Worm (Caenorhabditis elegans): Measurements from ENCODE around the gene mfsd-12.

Gene mfsd-12

DNA sequence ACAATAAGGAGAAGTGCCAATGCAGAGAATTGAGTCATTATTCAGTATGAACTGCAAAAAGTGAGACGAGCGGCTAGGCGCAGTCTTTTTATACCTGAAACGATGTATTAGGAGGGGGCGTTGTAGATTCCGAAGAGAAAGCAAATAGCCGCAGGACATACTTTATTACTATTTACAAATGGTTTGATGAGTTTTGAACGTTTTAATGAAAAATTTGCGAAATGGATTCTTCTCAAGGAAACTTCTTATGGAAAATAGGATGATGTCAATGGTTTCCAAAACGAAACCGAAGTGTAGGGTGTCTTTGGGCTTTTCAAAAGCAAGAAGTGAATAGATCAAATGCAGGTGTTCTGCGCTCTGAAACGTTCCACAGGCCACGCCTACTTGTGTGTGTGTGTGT is 10.1 kb downstream of the mfsd-12 start, which contains the start of gene flp-11:
Gene flp-11 (minus strand): TSS at position 101 of the 400 bp plus-strand sequence.
- no peak for TF ChIP-seq atf-7 (tag; optimal IDR thresholded peaks at IDR 0.05)
- no peak for TF ChIP-seq ztf-28 (GFP tag; IDR thresholded peaks at IDR 0.05)
- TF ChIP-seq lsy-27 (tag; optimal IDR thresholded peaks at IDR 0.05; ENCODE audit: borderline replicate concordance, insufficient read depth) = no peak
- TF ChIP-seq tbp1 (GFP tag; optimal IDR thresholded peaks at IDR 0.05) = no peak
- TF ChIP-seq athp-1 (tag; optimal IDR thresholded peaks at IDR 0.05) = no peak
- no peak for TF ChIP-seq him-1 (tag; optimal IDR thresholded peaks at IDR 0.05)
- TF ChIP-seq unc-130 (GFP tag; optimal IDR thresholded peaks at IDR 0.05) = no peak
- TF ChIP-seq T26A5.8 (tag; optimal IDR thresholded peaks at IDR 0.05) = no peak
- TF ChIP-seq ceh-91 (GFP tag; IDR thresholded peaks at IDR 0.05) = no peak
- no peak for TF ChIP-seq xnd-1 (tag; optimal IDR thresholded peaks at IDR 0.05)
- TF ChIP-seq C17E4.6 (GFP tag; IDR thresholded peaks at IDR 0.05) = no peak
- no peak for TF ChIP-seq Y56A3A.18 (GFP tag; IDR thresholded peaks at IDR 0.05)
- TF ChIP-seq nhr-179 (tag; optimal IDR thresholded peaks at IDR 0.05) = no peak
- no peak for TF ChIP-seq ztf-25 (GFP tag; IDR thresholded peaks at IDR 0.05)
- no peak for TF ChIP-seq attf-5 (GFP tag; optimal IDR thresholded peaks at IDR 0.05)
- TF ChIP-seq madf-10 (tag; optimal IDR thresholded peaks at IDR 0.05) = no peak
- TF ChIP-seq sea-2 (GFP tag; IDR thresholded peaks at IDR 0.05) = no peak
- no peak for TF ChIP-seq F10E7.11 (tag; optimal IDR thresholded peaks at IDR 0.05)

DNA sequence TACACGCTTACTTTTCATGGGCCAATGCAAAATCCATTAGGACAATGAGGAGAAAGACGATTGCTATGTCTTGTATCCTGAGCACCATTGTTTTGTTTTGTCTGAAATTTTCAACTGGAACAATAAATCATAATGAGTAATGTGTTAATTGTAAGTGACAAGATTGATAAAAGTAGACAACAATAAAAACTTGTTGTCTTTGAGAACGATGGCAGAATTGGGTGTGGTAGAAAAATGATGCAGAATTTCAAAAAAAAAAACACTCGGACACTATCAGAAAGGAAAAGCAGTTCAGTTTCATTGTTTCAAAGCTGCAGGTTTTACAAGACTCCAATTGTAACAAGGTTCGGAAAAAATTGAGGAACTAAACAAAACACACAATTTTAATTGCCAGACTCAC is 14.7 kb downstream of the mfsd-12 start, which contains the start of gene K02G10.15:
Gene K02G10.15 (minus strand): TSS at position 101 of the 400 bp plus-strand sequence.
- TF ChIP-seq Y56A3A.18 (GFP tag; IDR thresholded peaks at IDR 0.05) (no peak), F55B11.4 (tag; optimal IDR thresholded peaks at IDR 0.05; ENCODE audit: borderline replicate concordance, insufficient read depth) (no peak), athp-1 (tag; optimal IDR thresholded peaks at IDR 0.05) (no peak), rpc-1 (optimal IDR thresholded peaks at IDR 0.05) (no peak), rpc-1 (tag; optimal IDR thresholded peaks at IDR 0.05) (no peak), ztf-3 (GFP tag; optimal IDR thresholded peaks at IDR 0.05) (no peak), zim-3 (tag; optimal IDR thresholded peaks at IDR 0.05) (no peak), ekl-4 (GFP tag; IDR thresholded peaks at IDR 0.05) (no peak), F10E7.11 (tag; optimal IDR thresholded peaks at IDR 0.05) (no peak), chd-7 (tag; optimal IDR thresholded peaks at IDR 0.05) (no peak), lin-54 (GFP tag; optimal IDR thresholded peaks at IDR 0.05) (no peak), xnd-1 (tag; optimal IDR thresholded peaks at IDR 0.05) (no peak), B0336.3 (GFP tag; IDR thresholded peaks at IDR 0.05) (no peak), madf-6 (GFP tag; IDR thresholded peaks at IDR 0.05) (no peak), snpc-4 (GFP tag; optimal IDR thresholded peaks at IDR 0.05) (no peak), snpc-4 (tag; optimal IDR thresholded peaks at IDR 0.05) (no peak), tbx-9 (tag; optimal IDR thresholded peaks at IDR 0.05; ENCODE audit: borderline replicate concordance) (no peak), F57A8.1 (GFP tag; optimal IDR thresholded peaks at IDR 0.05) (no peak), ztf-26 (tag; optimal IDR thresholded peaks at IDR 0.05) (no peak), B0261.1 (tag; optimal IDR thresholded peaks at IDR 0.05) (no peak), atf-7 (tag; optimal IDR thresholded peaks at IDR 0.05) (no peak)

DNA sequence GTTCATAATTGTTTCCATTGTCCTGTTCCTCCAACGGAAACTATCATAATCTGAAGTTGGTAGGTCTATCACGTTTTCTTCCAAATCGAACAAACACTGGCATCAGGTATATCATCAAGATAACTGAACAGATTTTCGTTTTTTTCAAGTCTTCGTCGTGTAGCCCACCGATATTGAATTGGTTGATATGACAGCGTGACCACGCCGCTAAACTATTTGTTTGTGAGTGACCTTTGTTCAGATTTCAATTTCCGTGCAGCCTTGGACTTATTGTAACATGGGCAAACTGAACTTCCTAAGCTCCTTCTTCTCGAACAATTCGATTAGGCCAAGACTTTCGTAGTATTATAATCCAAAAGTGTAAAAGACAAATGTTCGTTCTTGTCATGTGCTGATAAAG is 17.7 kb downstream of the mfsd-12 start:
- TF ChIP-seq aptf-3 (GFP tag; IDR thresholded peaks at IDR 0.05) (no peak), tbx-9 (tag; optimal IDR thresholded peaks at IDR 0.05; ENCODE audit: borderline replicate concordance) (no peak), T26A5.8 (tag; optimal IDR thresholded peaks at IDR 0.05) (no peak), lin-40 (tag; optimal IDR thresholded peaks at IDR 0.05) (no peak), sea-2 (GFP tag; IDR thresholded peaks at IDR 0.05) (no peak), lsl-1 (GFP tag; optimal IDR thresholded peaks at IDR 0.05) (no peak)
